Worm (Caenorhabditis elegans) whole organism, young adult: Measurements from ENCODE around the gene gtf-2F1.

Experiments
- B0336.3 ChIP-seq: fragments of 200-800 bp; sonication (Bioruptor generic); IDR thresholded peaks from 2 replicates; pipeline ENCODE4 v1.3.6; 2022; ENCODE audit warnings: missing genetic modification characterization, missing compliant biosample characterization
- F22D6.2 ChIP-seq: sonication (generic microtip); optimal IDR thresholded peaks from 2 replicates; lab custom pipeline; 2016; ENCODE audit warnings: mild to moderate bottlenecking, missing genetic modification characterization, missing compliant biosample characterization
- F23B12.7 ChIP-seq: sonication (generic microtip); optimal IDR thresholded peaks from 2 replicates; lab custom pipeline; 2017; ENCODE audit warnings: missing genetic modification characterization, mild to moderate bottlenecking, missing compliant biosample characterization, antibody characterized with exemption, moderate library complexity; ENCODE audit not compliant: insufficient read depth
- F33H1.4 ChIP-seq: fragments of 200-800 bp; sonication (Bioruptor generic); IDR thresholded peaks from 2 replicates; pipeline ENCODE4 v1.3.6; 2022; ENCODE audit warnings: missing genetic modification reagents, missing genetic modification characterization, missing compliant biosample characterization
- F39B2.1 ChIP-seq: fragments of 200-800 bp; sonication (Bioruptor generic); IDR thresholded peaks from 2 replicates; pipeline ENCODE4 v1.3.6; 2022; ENCODE audit warnings: missing genetic modification reagents, missing genetic modification characterization, missing compliant biosample characterization
- K11D2.4 ChIP-seq: fragments of 200-800 bp; sonication (Bioruptor generic); IDR thresholded peaks from 2 replicates; pipeline ENCODE4 v1.3.6; 2022; ENCODE audit warnings: missing genetic modification reagents, missing genetic modification characterization, missing compliant biosample characterization
- Y56A3A.18 ChIP-seq: fragments of 200-800 bp; sonication (Bioruptor generic); IDR thresholded peaks from 2 replicates; pipeline ENCODE4 v1.3.6; 2022; ENCODE audit warnings: missing genetic modification reagents, missing genetic modification characterization, missing compliant biosample characterization
- akir-1 ChIP-seq: fragments of 200-800 bp; sonication (Bioruptor generic); optimal IDR thresholded peaks from 2 replicates; lab custom pipeline; 2018; ENCODE audit warnings: mild to moderate bottlenecking, missing genetic modification characterization, moderate library complexity, missing compliant biosample characterization
- aptf-2 ChIP-seq: fragments of 200-800 bp; sonication (Bioruptor generic); conservative IDR thresholded peaks from 2 replicates; pipeline ENCODE4 v1.3.6; 2022; ENCODE audit warnings: missing genetic modification reagents, missing genetic modification characterization, missing compliant biosample characterization
- aptf-3 ChIP-seq: fragments of 200-800 bp; sonication (Bioruptor generic); IDR thresholded peaks from 2 replicates; pipeline ENCODE4 v1.3.6; 2022; ENCODE audit warnings: missing genetic modification characterization, missing compliant biosample characterization
- atf-7 ChIP-seq: sonication (generic microtip); optimal IDR thresholded peaks from 2 replicates; lab custom pipeline; 2017; ENCODE audit warnings: mild to moderate bottlenecking, missing genetic modification characterization, missing compliant biosample characterization
- ceh-40 ChIP-seq: fragments of 200-800 bp; sonication (Bioruptor generic); IDR thresholded peaks from 2 replicates; pipeline ENCODE4 v1.3.6; 2022; ENCODE audit warnings: missing genetic modification characterization, missing compliant biosample characterization
- chd-7 ChIP-seq: sonication (generic microtip); optimal IDR thresholded peaks from 2 replicates; lab custom pipeline; 2016; ENCODE audit warnings: mild to moderate bottlenecking, missing genetic modification characterization, moderate library complexity, missing compliant biosample characterization
- die-1 ChIP-seq: sonication (generic microtip); optimal IDR thresholded peaks from 2 replicates; lab custom pipeline; 2016; ENCODE audit warnings: missing genotype, mild to moderate bottlenecking, missing genetic modification characterization, missing compliant biosample characterization
- dox-1 ChIP-seq: fragments of 200-800 bp; sonication (Bioruptor generic); IDR thresholded peaks from 2 replicates; pipeline ENCODE4 v1.3.6; 2022; ENCODE audit warnings: missing genetic modification reagents, missing genetic modification characterization, missing compliant biosample characterization
- egrh-3 ChIP-seq: fragments of 200-800 bp; sonication (Bioruptor generic); IDR thresholded peaks from 2 replicates; pipeline ENCODE4 v1.3.6; 2022; ENCODE audit warnings: missing genetic modification reagents, missing genetic modification characterization, missing compliant biosample characterization
- hmg-20 ChIP-seq: fragments of 200-800 bp; sonication (Bioruptor generic); IDR thresholded peaks from 2 replicates; pipeline ENCODE4 v1.3.6; 2022; ENCODE audit warnings: missing genetic modification reagents, missing genetic modification characterization, missing compliant biosample characterization
- lag-1 ChIP-seq: fragments of 200-800 bp; sonication (Bioruptor generic); IDR thresholded peaks from 2 replicates; pipeline ENCODE4 v1.3.6; 2022; ENCODE audit warnings: missing genetic modification reagents, missing genetic modification characterization, missing compliant biosample characterization
- let-607 ChIP-seq, 2 experiments: fragments of 200-800 bp in 1 of 2; sonication (Bioruptor generic) in 1 of 2; sonication (generic microtip) in 1 of 2; optimal IDR thresholded peaks; 2 replicates each; lab custom pipeline; 2016 to 2018; ENCODE audit warnings: mild to moderate bottlenecking in 2 of 2, missing compliant biosample characterization in 2 of 2, missing genetic modification characterization in 2 of 2, moderate library complexity in 2 of 2, missing genotype in 1 of 2
- madf-6 ChIP-seq: fragments of 200-800 bp; sonication (Bioruptor generic); IDR thresholded peaks from 2 replicates; pipeline ENCODE4 v1.3.6; 2022; ENCODE audit warnings: missing genetic modification reagents, missing genetic modification characterization, missing compliant biosample characterization
- mel-28 ChIP-seq: sonication (generic microtip); optimal IDR thresholded peaks from 2 replicates; lab custom pipeline; 2016; ENCODE audit warnings: borderline replicate concordance, mild to moderate bottlenecking, missing genetic modification characterization, missing compliant biosample characterization
- mes-4 ChIP-seq: sonication (generic microtip); optimal IDR thresholded peaks from 2 replicates; lab custom pipeline; 2016; ENCODE audit warnings: missing genotype, missing genetic modification characterization, missing compliant biosample characterization
- nfya-1 ChIP-seq: sonication (generic microtip); optimal IDR thresholded peaks from 2 replicates; lab custom pipeline; 2017; ENCODE audit warnings: antibody characterized with exemption, missing compliant biosample characterization, missing genetic modification characterization, borderline replicate concordance; ENCODE audit not compliant: insufficient read depth
- pbrm-1 ChIP-seq: fragments of 200-800 bp; sonication (Bioruptor generic); IDR thresholded peaks from 2 replicates; pipeline ENCODE4 v1.3.6; 2022; ENCODE audit warnings: missing genetic modification reagents, missing genetic modification characterization, missing compliant biosample characterization
- pha-4 ChIP-seq: fragments of 150-350 bp; sonication (generic microtip); optimal IDR thresholded peaks from 2 replicates; lab custom pipeline; 2014; ENCODE audit warnings: missing biosample characterization, missing genetic modification reagents, missing genetic modification characterization
- repo-1 ChIP-seq: sonication (generic microtip); optimal IDR thresholded peaks from 2 replicates; lab custom pipeline; 2017; ENCODE audit warnings: mild to moderate bottlenecking, missing genetic modification characterization, missing compliant biosample characterization
- sdz-38 ChIP-seq: sonication (generic microtip); optimal IDR thresholded peaks from 2 replicates; lab custom pipeline; 2016; ENCODE audit warnings: missing genotype, missing genetic modification characterization, missing compliant biosample characterization
- sea-2 ChIP-seq: fragments of 200-800 bp; sonication (Bioruptor generic); IDR thresholded peaks from 2 replicates; pipeline ENCODE4 v1.3.6; 2022; ENCODE audit warnings: missing genetic modification characterization, missing compliant biosample characterization
- snpc-1.1 ChIP-seq: sonication (generic microtip); optimal IDR thresholded peaks from 2 replicates; lab custom pipeline; 2017; ENCODE audit warnings: missing genetic modification characterization, mild to moderate bottlenecking, missing compliant biosample characterization, antibody characterized with exemption, moderate library complexity, missing genotype, missing genetic modification reagents; ENCODE audit not compliant: insufficient read depth
- snpc-4 ChIP-seq, 5 experiments: fragments of 150-350 bp in 1 of 5; sonication (generic microtip) in 4 of 5; optimal IDR thresholded peaks; 2 replicates each; lab custom pipeline; 2014 to 2018; ENCODE audit warnings: missing genetic modification characterization in 5 of 5, missing biosample characterization in 3 of 5, antibody characterized with exemption in 2 of 5, mild to moderate bottlenecking in 2 of 5, missing compliant biosample characterization in 2 of 5, missing genotype in 2 of 5, moderate library complexity in 2 of 5, missing genetic modification reagents in 1 of 5
- zfh-2 ChIP-seq: fragments of 200-800 bp; sonication (Bioruptor generic); conservative IDR thresholded peaks from 2 replicates; pipeline ENCODE4 v1.3.6; 2022; ENCODE audit warnings: missing genetic modification reagents, missing genetic modification characterization, missing compliant biosample characterization
- zim-3 ChIP-seq: sonication (generic microtip); optimal IDR thresholded peaks from 2 replicates; lab custom pipeline; 2017; ENCODE audit warnings: mild to moderate bottlenecking, missing genetic modification characterization, moderate library complexity, missing compliant biosample characterization
- ztf-3 ChIP-seq: fragments of 200-800 bp; sonication (Bioruptor generic); optimal IDR thresholded peaks from 2 replicates; lab custom pipeline; 2018; ENCODE audit warnings: mild to moderate bottlenecking, missing genetic modification characterization, missing compliant biosample characterization

Gene gtf-2F1

DNA sequence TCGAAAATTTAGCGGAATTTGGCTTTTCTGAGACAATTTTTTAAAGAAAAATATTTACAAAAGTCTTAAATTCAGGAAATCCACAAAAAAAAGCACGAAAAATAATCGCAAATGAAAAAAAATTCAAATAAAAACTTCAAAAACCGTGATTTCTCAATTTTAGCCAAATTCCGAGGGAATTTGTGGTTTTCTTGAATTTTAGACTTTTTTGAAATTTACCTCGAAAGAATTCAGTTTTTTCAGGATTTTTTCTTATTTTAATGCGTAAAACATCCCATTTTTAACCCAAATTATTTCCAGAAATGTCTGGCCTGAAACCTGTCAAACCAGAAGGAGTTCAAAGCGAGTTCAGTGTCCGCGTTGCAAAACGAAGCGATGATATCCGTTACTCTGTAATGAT, at the start of gene gtf-2F1:
Gene gtf-2F1, plus strand, starts transcription at position 301 of the 400 bp plus-strand sequence.
- TF ChIP-seq hmg-20 (GFP tag; lab: Robert Waterston, UW) (no peak), die-1 (tag; lab: Kevin White, UChicago) (no peak), lag-1 (no peak), F22D6.2 (tag; lab: Kevin White, UChicago) (no peak), ceh-40 (GFP tag; lab: Robert Waterston, UW) (no peak), pha-4 (tag; lab: Kevin White, UChicago) (no peak)

- no peak for TF ChIP-seq Y56A3A.18 (GFP tag; lab: Robert Waterston, UW)
Observed at ce11 chrII:4256541-4257001, 44.8 kb upstream of the gtf-2F1 start, which contains the start of gene C16A11.7. Gene C16A11.7, minus strand, starts transcription at chrII:4256951.

- no peak for TF ChIP-seq aptf-2 (GFP tag; lab: Robert Waterston, UW)
- no peak for TF ChIP-seq sea-2 (GFP tag; lab: Robert Waterston, UW)
- TF ChIP-seq pbrm-1 (GFP tag; lab: Robert Waterston, UW) = no peak
- TF ChIP-seq akir-1 (GFP tag; lab: Kevin White, UChicago) = no peak
- no peak for TF ChIP-seq mes-4 (tag; lab: Kevin White, UChicago)
- no peak for TF ChIP-seq nfya-1 (tag; lab: Kevin White, UChicago)
- no peak for TF ChIP-seq ceh-40 (GFP tag; lab: Robert Waterston, UW)
- TF ChIP-seq F23B12.7 = no peak
- TF ChIP-seq aptf-3 (GFP tag; lab: Robert Waterston, UW) = no peak
- no peak for TF ChIP-seq snpc-4 (GFP tag; optimal IDR thresholded peaks at IDR 0.05; lab: Kevin White, UChicago)
- no peak for TF ChIP-seq snpc-4 (tag; optimal IDR thresholded peaks at IDR 0.05; lab: Kevin White, UChicago)
- TF ChIP-seq mel-28 (tag; lab: Kevin White, UChicago) = no peak
- TF ChIP-seq Y56A3A.18 (GFP tag; lab: Robert Waterston, UW) = no peak
- no peak for TF ChIP-seq sdz-38 (tag; lab: Kevin White, UChicago)
- TF ChIP-seq zim-3 (tag; lab: Kevin White, UChicago) = no peak
- TF ChIP-seq chd-7 (tag; lab: Kevin White, UChicago) = no peak
- TF ChIP-seq, all 124 proteins: peak for 0
Observed at ce11 chrII:4258683-4259082, 42.7 kb upstream of the gtf-2F1 start, which contains the start of gene clec-135. Gene clec-135, minus strand, starts transcription at chrII:4258783.

DNA sequence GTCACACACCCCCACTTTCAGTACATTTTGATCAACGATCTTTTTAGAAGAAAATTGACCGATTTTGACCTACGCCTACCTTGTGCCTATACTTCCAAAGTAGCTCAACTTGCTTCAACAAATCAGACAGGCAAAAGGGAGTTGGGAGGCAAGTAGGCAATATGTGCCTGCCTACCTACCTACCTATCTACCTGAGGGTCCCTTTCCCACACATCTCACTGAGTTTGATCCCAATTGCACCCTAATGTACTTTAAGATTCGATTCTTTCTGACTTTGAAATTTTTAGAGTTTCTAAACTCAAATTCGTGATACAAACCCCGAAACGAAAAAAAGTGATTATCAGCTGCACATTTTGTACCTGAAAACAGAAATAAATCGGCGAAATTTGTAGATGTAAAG, 33.7 kb upstream of the gtf-2F1 start:
- TF ChIP-seq aptf-2 (GFP tag; lab: Robert Waterston, UW) = no peak
- no peak for TF ChIP-seq F39B2.1 (GFP tag; lab: Robert Waterston, UW)
- TF ChIP-seq zfh-2 = no peak
- no peak for TF ChIP-seq F33H1.4
- TF ChIP-seq Y56A3A.18 (GFP tag; lab: Robert Waterston, UW) = no peak
- TF ChIP-seq snpc-1.1 (tag; lab: Kevin White, UChicago) = no peak
- no peak for TF ChIP-seq egrh-3
- TF ChIP-seq aptf-3 (GFP tag; lab: Robert Waterston, UW) = no peak
- TF ChIP-seq repo-1 (tag; lab: Kevin White, UChicago) = no peak
- TF ChIP-seq madf-6 (GFP tag; lab: Robert Waterston, UW) = no peak
- no peak for TF ChIP-seq B0336.3 (GFP tag; lab: Robert Waterston, UW)
- no peak for TF ChIP-seq let-607 (tag; optimal IDR thresholded peaks at IDR 0.05; lab: Kevin White, UChicago)
- TF ChIP-seq ztf-3 (GFP tag; lab: Kevin White, UChicago) = no peak
- TF ChIP-seq atf-7 = no peak
- TF ChIP-seq dox-1 = no peak
- no peak for TF ChIP-seq K11D2.4
